Worm (Caenorhabditis elegans): Measurements from ENCODE around the gene PDB1.1.

The PDB1.1 gene

DNA sequence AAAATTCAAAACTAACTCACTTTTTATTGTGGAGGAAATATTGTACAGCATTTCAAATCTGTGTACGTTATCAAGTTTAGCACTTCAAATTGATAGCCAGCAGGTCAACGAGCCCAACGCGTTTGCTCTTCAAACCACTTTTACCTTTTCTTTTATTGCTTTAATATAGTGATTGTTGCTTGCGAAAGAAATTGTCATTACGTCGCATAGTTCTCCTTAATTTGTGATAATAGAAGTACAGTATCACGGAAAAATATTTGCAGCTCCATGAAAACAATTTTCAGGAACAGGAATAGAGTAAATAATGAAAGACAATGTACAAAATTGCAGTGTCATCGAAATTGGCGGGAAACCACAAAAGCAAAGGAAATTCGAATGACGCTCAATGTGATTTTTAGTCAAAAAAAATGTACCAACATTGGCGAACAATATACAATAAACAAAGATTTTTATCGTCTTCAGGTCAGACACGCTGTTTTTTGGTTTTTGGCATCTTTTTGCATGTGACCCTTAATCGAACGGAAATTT lies at the start of gene PDB1.1, which contains the start of gene F08C6.5:
Gene PDB1.1, minus strand, starts transcription at position 158 of the 528 bp plus-strand sequence.
Gene F08C6.5, plus strand, starts transcription at position 478 of the 528 bp plus-strand sequence.
- TF ChIP-seq nhr-21 (tag; optimal IDR thresholded peaks at IDR 0.05) (no peak), egl-27 (tag; optimal IDR thresholded peaks at IDR 0.05) (no peak), ztf-4 (tag; optimal IDR thresholded peaks at IDR 0.05) (no peak), ama-1 (optimal IDR thresholded peaks at IDR 0.05) (no peak), unc-39 (tag; optimal IDR thresholded peaks at IDR 0.05) (no peak), alr-1 (tag; optimal IDR thresholded peaks at IDR 0.05) (no peak), mdl-1 (tag; optimal IDR thresholded peaks at IDR 0.05) (no peak), nhr-25 (tag; optimal IDR thresholded peaks at IDR 0.05) (no peak), gmeb-1 (tag; optimal IDR thresholded peaks at IDR 0.05) (no peak), ZK546.5 (tag; optimal IDR thresholded peaks at IDR 0.05) (no peak), ceh-16 (tag; optimal IDR thresholded peaks at IDR 0.05) (no peak), sma-9 (GFP tag; optimal IDR thresholded peaks at IDR 0.05) (no peak), sma-9 (tag; optimal IDR thresholded peaks at IDR 0.05) (no peak), fos-1 (tag; optimal IDR thresholded peaks at IDR 0.05) (peak; percentile 72), lin-39 (tag; optimal IDR thresholded peaks at IDR 0.05) (no peak), crh-2 (tag; optimal IDR thresholded peaks at IDR 0.05) (peak; percentile 11)

DNA sequence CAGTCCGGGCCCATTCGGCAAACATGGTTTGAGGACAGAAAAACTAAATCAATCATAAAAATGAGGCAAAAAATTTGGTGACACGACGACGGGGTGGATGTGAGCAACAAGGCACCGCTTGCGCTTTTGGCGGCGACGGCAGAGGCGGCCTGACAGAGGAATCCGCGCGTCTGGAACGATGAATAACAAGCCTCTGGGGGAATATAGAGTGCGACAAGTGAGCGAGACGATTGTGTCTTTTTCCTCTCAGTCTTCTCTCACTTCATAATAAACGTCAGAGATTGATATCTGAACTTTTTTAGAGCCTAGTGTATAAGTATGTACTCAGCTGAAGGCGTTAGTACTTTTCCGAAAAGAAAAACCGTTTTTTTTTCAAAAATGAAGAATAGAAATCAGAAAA lies 49.1 kb upstream of the PDB1.1 start, which contains the start of gene twk-17:
Gene twk-17, minus strand, starts transcription at position 101 of the 400 bp plus-strand sequence.
- no peak for TF ChIP-seq nhr-11 (tag; optimal IDR thresholded peaks at IDR 0.05)
- no peak for TF ChIP-seq nhr-129 (tag; optimal IDR thresholded peaks at IDR 0.05)
- no peak for TF ChIP-seq dmd-4 (tag; optimal IDR thresholded peaks at IDR 0.05)
- no peak for TF ChIP-seq elt-3 (tag; optimal IDR thresholded peaks at IDR 0.05)
- TF ChIP-seq zag-1 (tag; optimal IDR thresholded peaks at IDR 0.05), result no peak
- TF ChIP-seq lin-13 (GFP tag; optimal IDR thresholded peaks at IDR 0.05), result no peak
- no peak for TF ChIP-seq nhr-23 (tag; optimal IDR thresholded peaks at IDR 0.05)
- TF ChIP-seq nhr-6 (tag; optimal IDR thresholded peaks at IDR 0.05), result no peak
- no peak for TF ChIP-seq nhr-12 (tag; optimal IDR thresholded peaks at IDR 0.05)
- TF ChIP-seq ztf-4 (tag; optimal IDR thresholded peaks at IDR 0.05), result no peak
- no peak for TF ChIP-seq unc-55 (GFP tag; optimal IDR thresholded peaks at IDR 0.05)
- no peak for TF ChIP-seq gmeb-1 (tag; optimal IDR thresholded peaks at IDR 0.05)
- no peak for TF ChIP-seq Y55F3AM.14 (GFP tag; optimal IDR thresholded peaks at IDR 0.05)
- TF ChIP-seq ZK546.5 (tag; optimal IDR thresholded peaks at IDR 0.05), result no peak
- no peak for TF ChIP-seq ama-1 (optimal IDR thresholded peaks at IDR 0.05)
- TF ChIP-seq sma-3 (GFP tag; optimal IDR thresholded peaks at IDR 0.05), result no peak
- no peak for TF ChIP-seq mab-5 (tag; optimal IDR thresholded peaks at IDR 0.05)
- TF ChIP-seq F13H6.1 (tag; optimal IDR thresholded peaks at IDR 0.05), result no peak

ce11 chrX:7596627-7597026 lies 37.7 kb upstream of the PDB1.1 start, which contains the start of gene C44E12.1:
TSS of gene C44E12.1 (plus strand) at chrX:7596927.
- TF ChIP-seq mbf-1 (tag; optimal IDR thresholded peaks at IDR 0.05), result no peak
- no peak for TF ChIP-seq nhr-237 (tag; optimal IDR thresholded peaks at IDR 0.05)
- no peak for TF ChIP-seq sma-3 (GFP tag; optimal IDR thresholded peaks at IDR 0.05)
- no peak for TF ChIP-seq ztf-1 (GFP tag; conservative IDR thresholded peaks at IDR 0.05)
- no peak for TF ChIP-seq sem-4 (tag; optimal IDR thresholded peaks at IDR 0.05)
- TF ChIP-seq nhr-25 (tag; optimal IDR thresholded peaks at IDR 0.05), result no peak
- no peak for TF ChIP-seq peb-1 (tag; optimal IDR thresholded peaks at IDR 0.05)
- no peak for TF ChIP-seq lin-13 (GFP tag; optimal IDR thresholded peaks at IDR 0.05)
- no peak for TF ChIP-seq unc-55 (GFP tag; optimal IDR thresholded peaks at IDR 0.05)
- no peak for TF ChIP-seq lin-39 (tag; optimal IDR thresholded peaks at IDR 0.05)
- no peak for TF ChIP-seq egl-27 (tag; optimal IDR thresholded peaks at IDR 0.05)
- TF ChIP-seq ZK546.5 (tag; optimal IDR thresholded peaks at IDR 0.05), result no peak
- no peak for TF ChIP-seq skn-1 (tag; optimal IDR thresholded peaks at IDR 0.05)
- TF ChIP-seq C34F6.9 (tag; optimal IDR thresholded peaks at IDR 0.05), result no peak
- TF ChIP-seq nhr-12 (tag; optimal IDR thresholded peaks at IDR 0.05), result no peak
- TF ChIP-seq elt-3 (tag; optimal IDR thresholded peaks at IDR 0.05), result no peak
- TF ChIP-seq ama-1 (optimal IDR thresholded peaks at IDR 0.05), result no peak
- TF ChIP-seq R02D3.7 (tag; optimal IDR thresholded peaks at IDR 0.05), result no peak

- TF ChIP-seq nhr-25 (tag; optimal IDR thresholded peaks at IDR 0.05), result no peak
- TF ChIP-seq Y55F3AM.14 (GFP tag; optimal IDR thresholded peaks at IDR 0.05), result no peak
- peak; percentile 61 for TF ChIP-seq sma-9 (GFP tag; optimal IDR thresholded peaks at IDR 0.05)
- no peak for TF ChIP-seq sma-9 (tag; optimal IDR thresholded peaks at IDR 0.05)
- no peak for TF ChIP-seq mbf-1 (tag; optimal IDR thresholded peaks at IDR 0.05)
- TF ChIP-seq fos-1 (tag; optimal IDR thresholded peaks at IDR 0.05), result peak; percentile 6
- peak; percentile 66 for TF ChIP-seq sma-3 (GFP tag; optimal IDR thresholded peaks at IDR 0.05)
- peak; percentile 29 for TF ChIP-seq nhr-21 (tag; optimal IDR thresholded peaks at IDR 0.05)
- TF ChIP-seq lsy-2 (tag; optimal IDR thresholded peaks at IDR 0.05), result peak in 1 of 2 experiments; percentile 3
- TF ChIP-seq mab-5 (tag; optimal IDR thresholded peaks at IDR 0.05), result no peak
- no peak for TF ChIP-seq alr-1 (tag; optimal IDR thresholded peaks at IDR 0.05)
- TF ChIP-seq unc-62 (GFP tag; optimal IDR thresholded peaks at IDR 0.05), result no peak
- no peak for TF ChIP-seq R02D3.7 (tag; optimal IDR thresholded peaks at IDR 0.05)
- TF ChIP-seq crh-2 (tag; optimal IDR thresholded peaks at IDR 0.05), result no peak
- TF ChIP-seq blmp-1 (tag; optimal IDR thresholded peaks at IDR 0.05; ENCODE audit: insufficient read depth), result peak; percentile 66
- TF ChIP-seq unc-55 (GFP tag; optimal IDR thresholded peaks at IDR 0.05), result no peak
Measured at ce11 chrX:7596029-7596428, 37.1 kb upstream of the PDB1.1 start.

Measured in whole organism, L2 larva.